Worm (Caenorhabditis elegans): ENCODE results near the gene adh-1.

adh-1 gene

ce11 chrV:11875060-11875459 lies 13.0 kb upstream of the adh-1 start, which contains the start of gene sulp-4:
TSS of gene sulp-4 (plus strand) at chrV:11875360.
- TF ChIP-seq flt-1 (GFP tag; IDR thresholded peaks at IDR 0.05) (no peak), ztf-23 (GFP tag; IDR thresholded peaks at IDR 0.05) (no peak), T22C8.4 (GFP tag; IDR thresholded peaks at IDR 0.05) (no peak), klf-2 (GFP tag; conservative IDR thresholded peaks at IDR 0.05) (no peak), ztf-29 (GFP tag; IDR thresholded peaks at IDR 0.05) (no peak), med-1 (GFP tag; optimal IDR thresholded peaks at IDR 0.05; ENCODE audit: insufficient read depth) (no peak), cog-1 (tag; optimal IDR thresholded peaks at IDR 0.05) (no peak), tab-1 (GFP tag; IDR thresholded peaks at IDR 0.05) (no peak), ref-1 (GFP tag; conservative IDR thresholded peaks at IDR 0.05) (no peak)

DNA sequence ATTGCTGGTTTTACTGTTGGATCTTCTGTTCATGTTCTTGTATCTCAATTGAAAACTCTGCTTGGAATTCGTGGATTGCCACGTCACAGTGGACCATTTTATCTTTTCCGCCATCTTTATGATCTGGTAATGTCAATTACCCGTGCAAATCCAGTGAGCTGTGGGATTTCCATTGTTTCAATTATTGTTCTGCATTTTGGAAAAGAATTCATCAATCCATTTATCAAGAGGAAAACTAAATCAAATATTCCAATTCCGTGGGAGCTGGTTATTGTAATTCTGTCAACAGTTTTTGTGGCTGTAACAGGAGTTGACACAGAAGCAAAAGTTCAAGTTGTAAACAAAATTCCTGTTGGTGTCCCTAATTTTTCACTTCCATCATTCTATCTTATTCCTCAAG lies 11.4 kb upstream of the adh-1 start:
- TF ChIP-seq ztf-29 (GFP tag; IDR thresholded peaks at IDR 0.05), result no peak
- no peak for TF ChIP-seq med-1 (GFP tag; optimal IDR thresholded peaks at IDR 0.05; ENCODE audit: insufficient read depth)
- TF ChIP-seq cog-1 (tag; optimal IDR thresholded peaks at IDR 0.05), result no peak
- no peak for TF ChIP-seq klf-2 (GFP tag; conservative IDR thresholded peaks at IDR 0.05)
- TF ChIP-seq ztf-23 (GFP tag; IDR thresholded peaks at IDR 0.05), result no peak
- TF ChIP-seq ref-1 (GFP tag; conservative IDR thresholded peaks at IDR 0.05), result no peak
- no peak for TF ChIP-seq T22C8.4 (GFP tag; IDR thresholded peaks at IDR 0.05)
- no peak for TF ChIP-seq tab-1 (GFP tag; IDR thresholded peaks at IDR 0.05)
- no peak for TF ChIP-seq flt-1 (GFP tag; IDR thresholded peaks at IDR 0.05)

ce11 chrV:11879732-11880131 lies 8.3 kb upstream of the adh-1 start, which contains the start of gene sulp-5:
TSS of gene sulp-5 (plus strand) at chrV:11880032.
- TF ChIP-seq med-1 (GFP tag; optimal IDR thresholded peaks at IDR 0.05; ENCODE audit: insufficient read depth) (no peak), tab-1 (GFP tag; IDR thresholded peaks at IDR 0.05) (no peak), ztf-23 (GFP tag; IDR thresholded peaks at IDR 0.05) (no peak), klf-2 (GFP tag; conservative IDR thresholded peaks at IDR 0.05) (no peak), flt-1 (GFP tag; IDR thresholded peaks at IDR 0.05) (no peak), cog-1 (tag; optimal IDR thresholded peaks at IDR 0.05) (no peak), T22C8.4 (GFP tag; IDR thresholded peaks at IDR 0.05) (no peak), ztf-29 (GFP tag; IDR thresholded peaks at IDR 0.05) (no peak), ref-1 (GFP tag; conservative IDR thresholded peaks at IDR 0.05) (no peak)

DNA sequence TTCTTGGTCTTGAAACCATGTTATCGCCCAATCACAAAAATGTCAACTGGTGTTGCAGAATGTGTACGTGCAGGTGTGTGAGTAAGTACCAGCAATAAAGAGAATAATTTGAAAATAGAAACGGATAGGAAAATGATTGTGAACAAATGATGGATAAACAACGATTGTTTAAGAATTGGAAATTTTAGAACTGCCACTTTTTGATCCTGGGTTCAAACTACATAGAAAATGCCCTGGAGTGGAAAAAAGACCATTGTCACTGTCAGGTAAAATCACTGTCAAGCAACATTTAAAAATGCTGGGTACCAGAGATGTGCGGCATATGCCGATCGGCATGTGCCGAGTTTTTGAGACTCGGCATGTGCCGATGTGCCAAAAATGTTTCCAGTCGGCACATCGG lies 4.8 kb upstream of the adh-1 start:
- TF ChIP-seq T22C8.4 (GFP tag; IDR thresholded peaks at IDR 0.05), result no peak
- TF ChIP-seq med-1 (GFP tag; optimal IDR thresholded peaks at IDR 0.05; ENCODE audit: insufficient read depth), result no peak

DNA sequence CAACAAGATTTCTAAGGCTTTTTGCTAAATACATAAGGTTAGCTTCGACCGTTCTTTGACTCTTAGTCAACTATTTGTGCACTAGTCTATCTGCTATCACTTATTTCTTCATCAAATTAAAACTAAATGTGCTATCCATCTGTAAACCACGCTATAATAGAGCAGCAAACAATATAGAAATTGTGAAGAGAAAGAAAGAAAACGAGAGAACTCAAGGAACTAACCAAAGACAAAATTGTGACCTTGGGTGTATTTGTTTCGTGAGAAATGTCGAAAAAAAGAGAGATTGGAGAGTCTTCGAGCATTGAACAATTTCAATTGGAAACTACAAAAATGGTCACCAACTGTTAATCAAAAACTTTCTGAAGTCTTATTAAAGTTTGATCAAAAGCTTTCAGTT lies 3.0 kb upstream of the adh-1 start:
- TF ChIP-seq tab-1 (GFP tag; IDR thresholded peaks at IDR 0.05) (no peak), flt-1 (GFP tag; IDR thresholded peaks at IDR 0.05) (no peak), cog-1 (tag; optimal IDR thresholded peaks at IDR 0.05) (no peak), ztf-23 (GFP tag; IDR thresholded peaks at IDR 0.05) (no peak), klf-2 (GFP tag; conservative IDR thresholded peaks at IDR 0.05) (no peak), ref-1 (GFP tag; conservative IDR thresholded peaks at IDR 0.05) (no peak), med-1 (GFP tag; optimal IDR thresholded peaks at IDR 0.05; ENCODE audit: insufficient read depth) (no peak), T22C8.4 (GFP tag; IDR thresholded peaks at IDR 0.05) (no peak), ztf-29 (GFP tag; IDR thresholded peaks at IDR 0.05) (no peak)

ce11 chrV:11885939-11886338 lies 2.1 kb upstream of the adh-1 start:
- no peak for TF ChIP-seq ztf-29 (GFP tag; IDR thresholded peaks at IDR 0.05)
- TF ChIP-seq flt-1 (GFP tag; IDR thresholded peaks at IDR 0.05), result no peak
- no peak for TF ChIP-seq T22C8.4 (GFP tag; IDR thresholded peaks at IDR 0.05)
- no peak for TF ChIP-seq med-1 (GFP tag; optimal IDR thresholded peaks at IDR 0.05; ENCODE audit: insufficient read depth)
- TF ChIP-seq tab-1 (GFP tag; IDR thresholded peaks at IDR 0.05), result no peak
- no peak for TF ChIP-seq cog-1 (tag; optimal IDR thresholded peaks at IDR 0.05)
- TF ChIP-seq ztf-23 (GFP tag; IDR thresholded peaks at IDR 0.05), result no peak
- TF ChIP-seq klf-2 (GFP tag; conservative IDR thresholded peaks at IDR 0.05), result no peak
- TF ChIP-seq ref-1 (GFP tag; conservative IDR thresholded peaks at IDR 0.05), result no peak

DNA sequence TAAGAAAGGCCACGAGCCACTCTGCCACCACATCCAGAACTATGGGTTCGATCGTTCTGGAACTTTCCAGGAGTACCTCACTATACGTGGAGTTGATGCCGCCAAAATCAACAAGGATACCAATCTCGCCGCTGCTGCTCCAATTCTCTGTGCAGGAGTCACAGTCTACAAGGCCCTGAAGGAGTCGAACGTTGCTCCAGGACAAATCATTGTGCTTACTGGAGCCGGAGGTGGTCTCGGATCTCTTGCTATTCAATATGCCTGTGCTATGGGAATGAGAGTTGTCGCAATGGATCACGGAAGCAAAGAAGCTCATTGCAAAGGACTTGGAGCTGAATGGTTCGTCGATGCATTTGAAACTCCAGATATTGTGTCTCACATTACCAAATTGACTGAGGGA lies 608 bp downstream of the adh-1 start:
- TF ChIP-seq T22C8.4 (GFP tag; IDR thresholded peaks at IDR 0.05) (no peak), cog-1 (tag; optimal IDR thresholded peaks at IDR 0.05) (no peak), ref-1 (GFP tag; conservative IDR thresholded peaks at IDR 0.05) (no peak), klf-2 (GFP tag; conservative IDR thresholded peaks at IDR 0.05) (no peak), flt-1 (GFP tag; IDR thresholded peaks at IDR 0.05) (no peak), ztf-29 (GFP tag; IDR thresholded peaks at IDR 0.05) (no peak), ztf-23 (GFP tag; IDR thresholded peaks at IDR 0.05) (no peak), med-1 (GFP tag; optimal IDR thresholded peaks at IDR 0.05; ENCODE audit: insufficient read depth) (no peak), tab-1 (GFP tag; IDR thresholded peaks at IDR 0.05) (no peak)

- TF ChIP-seq cog-1 (tag; optimal IDR thresholded peaks at IDR 0.05) (no peak), ztf-29 (GFP tag; IDR thresholded peaks at IDR 0.05) (no peak)
These were observed 1.3 kb downstream of the adh-1 start for ce11 chrV:11889115-11889935.

ce11 chrV:11891143-11891862 lies 3.3 kb downstream of the adh-1 start, which contains the start of the genes sodh-2 and srx-76:
TSS of gene sodh-2 (minus strand) at chrV:11891243.
TSS of gene srx-76 (plus strand) at chrV:11891812.
- TF ChIP-seq ztf-29 (GFP tag; IDR thresholded peaks at IDR 0.05), result no peak
- TF ChIP-seq T22C8.4 (GFP tag; IDR thresholded peaks at IDR 0.05), result no peak
- no peak for TF ChIP-seq klf-2 (GFP tag; conservative IDR thresholded peaks at IDR 0.05)
- no peak for TF ChIP-seq ztf-23 (GFP tag; IDR thresholded peaks at IDR 0.05)
- TF ChIP-seq cog-1 (tag; optimal IDR thresholded peaks at IDR 0.05), result no peak
- TF ChIP-seq tab-1 (GFP tag; IDR thresholded peaks at IDR 0.05), result no peak
- TF ChIP-seq flt-1 (GFP tag; IDR thresholded peaks at IDR 0.05), result no peak
- TF ChIP-seq med-1 (GFP tag; optimal IDR thresholded peaks at IDR 0.05; ENCODE audit: insufficient read depth), result no peak
- TF ChIP-seq ref-1 (GFP tag; conservative IDR thresholded peaks at IDR 0.05), result no peak

Data from whole organism, midembryonic.